Fruit fly (Drosophila melanogaster) whole organism, embryonic: ENCODE data around the gene CG16965.

Experiments
- Awh ChIP-seq: fragments of 200-800 bp; sonication (Bioruptor generic); IDR thresholded peaks from 2 replicates; pipeline ENCODE4, ENCODE4 v1.3.6; 2022; ENCODE audit warnings: missing biosample characterization, missing genetic modification characterization
- Bgb ChIP-seq: fragments of 200-800 bp; sonication (Bioruptor generic); IDR thresholded peaks from 2 replicates; pipeline ENCODE4 v1.3.6; 2022; ENCODE audit warnings: missing biosample characterization, missing genetic modification characterization; ENCODE audit not compliant: partially characterized antibody
- CG10654 ChIP-seq: fragments of 200-800 bp; sonication (Bioruptor generic); optimal IDR thresholded peaks from 2 replicates; lab custom pipeline; 2016; ENCODE audit warnings: missing biosample characterization, missing genetic modification characterization
- CG11398 ChIP-seq: fragments of 200-800 bp; sonication (Bioruptor generic); optimal IDR thresholded peaks from 2 replicates; lab custom pipeline; 2016; ENCODE audit warnings: missing biosample characterization, missing genetic modification characterization
- CG11695 ChIP-seq: fragments of 200-800 bp; sonication (Bioruptor generic); IDR thresholded peaks from 3 replicates; pipeline ENCODE4 v1.3.6; 2022; ENCODE audit warnings: missing biosample characterization, missing genetic modification characterization
- CG13624 ChIP-seq: fragments of 200-800 bp; sonication (Bioruptor generic); optimal IDR thresholded peaks from 2 replicates; lab custom pipeline; 2016; ENCODE audit warnings: missing biosample characterization, missing genetic modification characterization
- CG15073 ChIP-seq: fragments of 200-800 bp; sonication (Bioruptor generic); optimal IDR thresholded peaks from 2 replicates; lab custom pipeline; 2016; ENCODE audit warnings: missing biosample characterization, missing genetic modification characterization
- CG16863 ChIP-seq: fragments of 200-800 bp; sonication (Bioruptor generic); optimal IDR thresholded peaks from 3 replicates; lab custom pipeline; 2016; ENCODE audit warnings: missing biosample characterization, missing genetic modification characterization
- CG2116 ChIP-seq: fragments of 200-800 bp; sonication (Bioruptor generic); optimal IDR thresholded peaks from 3 replicates; lab custom pipeline; 2018; ENCODE audit warnings: missing biosample characterization, mild to moderate bottlenecking, missing genetic modification characterization
- CG6683 ChIP-seq: fragments of 200-800 bp; sonication (Bioruptor generic); optimal IDR thresholded peaks from 2 replicates; lab custom pipeline; 2017; ENCODE audit warnings: missing biosample characterization, mild to moderate bottlenecking, missing genetic modification characterization, missing genetic modification reagents
- CG7839 ChIP-seq: fragments of 200-800 bp; sonication (Bioruptor generic); optimal IDR thresholded peaks from 3 replicates; lab custom pipeline; 2018; ENCODE audit warnings: missing biosample characterization, mild to moderate bottlenecking, missing genetic modification characterization, moderate library complexity
- CG8388 ChIP-seq: fragments of 200-800 bp; sonication (Bioruptor generic); optimal IDR thresholded peaks from 2 replicates; lab custom pipeline; 2019; ENCODE audit warnings: missing biosample characterization, mild to moderate bottlenecking, missing genetic modification characterization, moderate library complexity
- CG9817 ChIP-seq: fragments of 200-800 bp; sonication (Bioruptor generic); optimal IDR thresholded peaks from 2 replicates; lab custom pipeline; 2018; ENCODE audit warnings: missing biosample characterization, mild to moderate bottlenecking, missing genetic modification characterization, moderate library complexity
- CkIIα-i1 ChIP-seq: fragments of 200-800 bp; sonication (Bioruptor generic); IDR thresholded peaks from 2 replicates; pipeline ENCODE4 v1.3.6; 2022; ENCODE audit warnings: missing biosample characterization, missing genetic modification characterization
- CrebB ChIP-seq: fragments of 200-800 bp; sonication (Bioruptor generic); optimal IDR thresholded peaks from 3 replicates; lab custom pipeline; 2018; ENCODE audit warnings: missing biosample characterization, mild to moderate bottlenecking, missing genetic modification characterization
- Dad ChIP-seq: fragments of 200-800 bp; sonication (Bioruptor generic); optimal IDR thresholded peaks from 3 replicates; lab custom pipeline; 2016; ENCODE audit warnings: missing biosample characterization, missing genetic modification characterization
- Elba2 ChIP-seq: fragments of 200-800 bp; sonication (Bioruptor generic); optimal IDR thresholded peaks from 3 replicates; lab custom pipeline; 2016; ENCODE audit warnings: missing biosample characterization, missing genetic modification characterization
- Med ChIP-seq: fragments of 200-800 bp; sonication (Bioruptor generic); peaks from one replicate; lab custom pipeline; 2016; ENCODE audit warnings: missing biosample characterization, missing genetic modification characterization, mild to moderate bottlenecking, inconsistent platforms, moderate library complexity
- Mrtf ChIP-seq: fragments of 200-800 bp; sonication (Bioruptor generic); IDR thresholded peaks from 3 replicates; pipeline ENCODE4 v1.3.6; 2022; ENCODE audit warnings: missing biosample characterization, missing genetic modification characterization
- PHDP ChIP-seq: fragments of 200-800 bp; sonication (Bioruptor generic); optimal IDR thresholded peaks from 3 replicates; lab custom pipeline; 2018; ENCODE audit warnings: missing biosample characterization, mild to moderate bottlenecking, missing genetic modification characterization, moderate library complexity
- Side ChIP-seq: fragments of 200-800 bp; sonication (Bioruptor generic); optimal IDR thresholded peaks from 2 replicates; lab custom pipeline; 2016; ENCODE audit warnings: missing biosample characterization, missing genetic modification characterization
- Spps ChIP-seq: fragments of 200-800 bp; sonication (Bioruptor generic); optimal IDR thresholded peaks from 2 replicates; lab custom pipeline; 2018; ENCODE audit warnings: missing biosample characterization, mild to moderate bottlenecking, missing genetic modification characterization
- Sry-δ ChIP-seq: fragments of 200-800 bp; sonication (Bioruptor generic); optimal IDR thresholded peaks from 2 replicates; lab custom pipeline; 2016; ENCODE audit warnings: missing biosample characterization, missing genetic modification characterization
- Trl ChIP-seq, 3 experiments: fragments of >200 bp in 2 of 3; fragments of 200-800 bp in 1 of 3; sonication (Bioruptor generic) in 1 of 3; optimal IDR thresholded peaks; 2 replicates in 1 of 3; 3 replicates in 2 of 3; lab custom pipeline; 2016 to 2017; ENCODE audit warnings: missing biosample characterization in 1 of 3, missing genetic modification characterization in 1 of 3
- Usf ChIP-seq: fragments of 200-800 bp; sonication (Bioruptor generic); optimal IDR thresholded peaks from 2 replicates; lab custom pipeline; 2017; ENCODE audit warnings: missing genotype, missing biosample characterization, missing genetic modification characterization
- amos ChIP-seq: fragments of 200-800 bp; sonication (Bioruptor generic); IDR thresholded peaks from 2 replicates; pipeline ENCODE4 v1.3.6; 2022; ENCODE audit warnings: missing biosample characterization, missing genetic modification characterization; ENCODE audit not compliant: partially characterized antibody
- aop ChIP-seq: fragments of 200-800 bp; sonication (Bioruptor generic); IDR thresholded peaks from 2 replicates; pipeline ENCODE4 v1.3.6; 2022; ENCODE audit warnings: missing biosample characterization, missing genetic modification characterization
- dysf ChIP-seq: fragments of 200-800 bp; sonication (Bioruptor generic); IDR thresholded peaks from 3 replicates; pipeline ENCODE4 v1.3.6; 2022; ENCODE audit warnings: missing biosample characterization, missing genetic modification characterization
- fd96Cb ChIP-seq: fragments of 200-800 bp; sonication (Bioruptor generic); optimal IDR thresholded peaks from 2 replicates; lab custom pipeline; 2018; ENCODE audit warnings: missing biosample characterization, mild to moderate bottlenecking, missing genetic modification characterization, moderate library complexity
- gem ChIP-seq: fragments of 200-800 bp; sonication (Bioruptor generic); optimal IDR thresholded peaks from 2 replicates; lab custom pipeline; 2019; ENCODE audit warnings: missing biosample characterization, mild to moderate bottlenecking, missing genetic modification characterization, moderate library complexity
- grau ChIP-seq: fragments of 200-800 bp; optimal IDR thresholded peaks from 3 replicates; lab custom pipeline; 2019; ENCODE audit warnings: missing biosample characterization, mild to moderate bottlenecking, missing genetic modification characterization, moderate library complexity
- gsb ChIP-seq: fragments of 200-800 bp; sonication (Bioruptor generic); IDR thresholded peaks from 2 replicates; pipeline ENCODE4 v1.3.6; 2022; ENCODE audit warnings: missing biosample characterization, missing genetic modification characterization
- h ChIP-seq: fragments of >200 bp; optimal IDR thresholded peaks from 2 replicates; lab custom pipeline; 2017
- kah ChIP-seq: fragments of 200-800 bp; sonication (Bioruptor generic); optimal IDR thresholded peaks from 2 replicates; lab custom pipeline; 2018; ENCODE audit warnings: missing biosample characterization, mild to moderate bottlenecking, missing genetic modification characterization
- kay ChIP-seq: fragments of 200-800 bp; sonication (Bioruptor generic); optimal IDR thresholded peaks from 2 replicates; lab custom pipeline; 2016; ENCODE audit warnings: missing biosample characterization, missing genetic modification characterization
- mirr ChIP-seq: fragments of 200-800 bp; sonication (Bioruptor generic); optimal IDR thresholded peaks from 3 replicates; lab custom pipeline; 2018; ENCODE audit warnings: missing biosample characterization, mild to moderate bottlenecking, missing genetic modification characterization
- nau ChIP-seq: fragments of 200-800 bp; sonication (Bioruptor generic); optimal IDR thresholded peaks from 3 replicates; lab custom pipeline; 2017; ENCODE audit warnings: missing biosample characterization, mild to moderate bottlenecking, missing genetic modification characterization, missing genetic modification reagents
- nerfin-2 ChIP-seq: fragments of 200-800 bp; sonication (Bioruptor generic); IDR thresholded peaks from 2 replicates; pipeline ENCODE4 v1.3.6; 2022; ENCODE audit warnings: missing biosample characterization, missing genetic modification characterization; ENCODE audit not compliant: partially characterized antibody
- pb ChIP-seq: fragments of 200-800 bp; sonication (Bioruptor generic); optimal IDR thresholded peaks from 3 replicates; lab custom pipeline; 2016; ENCODE audit warnings: missing biosample characterization, missing genetic modification characterization
- psq ChIP-seq: fragments of 200-800 bp; sonication (Bioruptor generic); optimal IDR thresholded peaks from 2 replicates; lab custom pipeline; 2017; ENCODE audit warnings: missing biosample characterization, missing genetic modification characterization
- scrt ChIP-seq: fragments of 200-800 bp; sonication (Bioruptor generic); optimal IDR thresholded peaks from 2 replicates; lab custom pipeline; 2018; ENCODE audit warnings: missing biosample characterization, mild to moderate bottlenecking, missing genetic modification characterization, moderate library complexity
- seq ChIP-seq: fragments of 200-800 bp; sonication (Bioruptor generic); IDR thresholded peaks from 2 replicates; pipeline ENCODE4 v1.3.6; 2022; ENCODE audit warnings: missing biosample characterization, missing genetic modification characterization
- stwl ChIP-seq: fragments of 200-800 bp; sonication (Bioruptor generic); optimal IDR thresholded peaks from 3 replicates; lab custom pipeline; 2018; ENCODE audit warnings: missing biosample characterization, mild to moderate bottlenecking, missing genetic modification characterization, moderate library complexity
- tll ChIP-seq, 2 experiments: fragments of 200-800 bp in 1 of 2; fragments of >200 bp in 1 of 2; sonication (Bioruptor generic) in 1 of 2; optimal IDR thresholded peaks; 2 replicates each; lab custom pipeline; 2017 to 2019; ENCODE audit warnings: missing biosample characterization in 2 of 2, missing genetic modification characterization in 2 of 2, mild to moderate bottlenecking in 1 of 2, moderate library complexity in 1 of 2
- ttk ChIP-seq: fragments of 200-800 bp; sonication (Bioruptor generic); IDR thresholded peaks from 2 replicates; pipeline ENCODE4 v2.1.2; 2022; ENCODE audit warnings: missing biosample characterization, missing genetic modification characterization
- usp ChIP-seq: fragments of >200 bp; optimal IDR thresholded peaks from 2 replicates; lab custom pipeline; 2017; ENCODE audit warnings: missing biosample characterization, missing genetic modification characterization
- vnd ChIP-seq: fragments of 200-800 bp; sonication (Bioruptor generic); IDR thresholded peaks from 3 replicates; pipeline ENCODE4 v1.3.6; 2022; ENCODE audit warnings: missing biosample characterization, missing genetic modification characterization; ENCODE audit not compliant: partially characterized antibody
- wdn ChIP-seq: fragments of 200-800 bp; sonication (Bioruptor generic); IDR thresholded peaks from 2 replicates; pipeline ENCODE4 v1.3.6; 2022; ENCODE audit warnings: missing biosample characterization, missing genetic modification characterization
- zf30C ChIP-seq: fragments of 200-800 bp; sonication (Bioruptor generic); optimal IDR thresholded peaks from 3 replicates; lab custom pipeline; 2018; ENCODE audit warnings: missing biosample characterization, mild to moderate bottlenecking, missing genetic modification characterization

Gene CG16965

DNA sequence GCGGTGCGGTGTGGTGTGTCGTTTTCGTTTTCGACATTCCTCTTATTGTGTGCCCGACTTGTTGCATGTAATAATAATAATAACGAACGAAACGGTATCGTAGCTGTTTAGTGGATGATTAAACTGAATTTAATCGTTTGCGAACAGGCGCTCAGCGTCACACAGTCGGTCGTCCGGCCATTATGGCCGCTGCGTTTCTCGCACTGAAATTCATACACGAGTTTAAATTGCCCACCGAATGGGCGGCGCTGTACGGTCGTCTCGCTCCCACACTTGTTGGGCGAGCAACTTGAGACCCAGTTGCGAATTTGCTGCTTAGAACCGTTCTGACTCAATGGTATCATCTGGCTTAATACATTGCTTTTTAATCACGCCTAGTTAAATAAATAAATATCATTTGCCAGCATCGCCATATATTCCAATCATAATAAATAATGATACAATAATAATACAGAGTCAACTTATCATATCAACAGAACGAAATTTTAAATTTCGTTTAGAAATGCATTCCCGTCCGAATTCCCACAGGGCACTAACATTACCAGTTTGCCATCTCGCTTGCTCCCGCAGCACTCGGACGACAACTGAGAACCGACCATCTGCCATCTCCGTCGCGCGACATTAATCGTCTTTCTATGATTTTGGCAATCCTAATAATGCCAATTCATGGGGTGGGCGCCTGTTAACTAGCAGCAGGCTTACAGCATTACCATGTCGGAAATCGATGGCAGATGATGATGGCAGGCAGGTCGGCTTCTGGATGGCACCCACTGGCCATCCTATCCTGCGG lies 29.7 kb downstream of the CG16965 start (continued):
- peak; percentile 30 for TF ChIP-seq kah (GFP tag; lab: Kevin White, UChicago)
- no peak for TF ChIP-seq wdn (GFP tag; lab: Robert Waterston, UW)
- TF ChIP-seq Awh (GFP tag; lab: Robert Waterston, UW): no peak
- peak in 1 of 2 experiments; percentile 91 for TF ChIP-seq tll (GFP tag; optimal IDR thresholded peaks at IDR 0.05; lab: Kevin White, UChicago)
- peak; percentile 81 for TF ChIP-seq nau
- no peak for TF ChIP-seq vnd (GFP tag; lab: Robert Waterston, UW)
- TF ChIP-seq Bgb: no peak
- peak; percentile 94 for TF ChIP-seq CG9817 (tag; lab: Kevin White, UChicago)
- TF ChIP-seq Dad (GFP tag; lab: Kevin White, UChicago): peak; percentile 68
- TF ChIP-seq pb (GFP tag; lab: Kevin White, UChicago): no peak
- no peak for TF ChIP-seq Sry-δ (GFP tag; lab: Kevin White, UChicago)
- peak; percentile 59 for TF ChIP-seq Med (GFP tag; lab: Kevin White, UChicago)
- TF ChIP-seq CG2116 (GFP tag; lab: Kevin White, UChicago): peak; percentile 51
- no peak for TF ChIP-seq aop (GFP tag; lab: Robert Waterston, UW)
- TF ChIP-seq CG11398 (GFP tag; lab: Kevin White, UChicago): peak; percentile 56
- no peak for TF ChIP-seq zf30C (GFP tag; lab: Kevin White, UChicago)
- no peak for TF ChIP-seq h (lab: Kevin White, UChicago)
- TF ChIP-seq Usf (GFP tag; lab: Kevin White, UChicago): peak; percentile 87
- TF ChIP-seq Mrtf (GFP tag; lab: Robert Waterston, UW): no peak
- no peak for TF ChIP-seq scrt (GFP tag; lab: Kevin White, UChicago)
- TF ChIP-seq amos (GFP tag; lab: Robert Waterston, UW): no peak
- no peak for TF ChIP-seq Elba2 (GFP tag; lab: Kevin White, UChicago)
- TF ChIP-seq seq (GFP tag; lab: Robert Waterston, UW): no peak
- peak; percentile 91 for TF ChIP-seq mirr (GFP tag; lab: Kevin White, UChicago)
- peak; percentile 96 for TF ChIP-seq gem (tag; lab: Kevin White, UChicago)
- TF ChIP-seq psq (GFP tag; lab: Kevin White, UChicago): no peak
- peak; percentile 89 for TF ChIP-seq fd96Cb (tag; lab: Kevin White, UChicago)
- no peak for TF ChIP-seq dysf (GFP tag; lab: Robert Waterston, UW)
- TF ChIP-seq gsb (GFP tag; lab: Robert Waterston, UW): no peak
- peak; percentile 93 for TF ChIP-seq PHDP (tag; lab: Kevin White, UChicago)
- peak; percentile 95 for TF ChIP-seq CG7839 (tag; lab: Kevin White, UChicago)
- no peak for TF ChIP-seq Trl (optimal IDR thresholded peaks at IDR 0.05; lab: Kevin White, UChicago)
- TF ChIP-seq Trl (GFP tag; optimal IDR thresholded peaks at IDR 0.05; lab: Kevin White, UChicago): peak; percentile 38
- peak; percentile 95 for TF ChIP-seq grau
- peak; percentile 90 for TF ChIP-seq CG10654
- TF ChIP-seq CG15073 (GFP tag; lab: Kevin White, UChicago): peak; percentile 36
- peak; percentile 83 for TF ChIP-seq CG6683
- no peak for TF ChIP-seq CkIIα-i1 (GFP tag; lab: Robert Waterston, UW)
- TF ChIP-seq usp (GFP tag; lab: Kevin White, UChicago): no peak
- TF ChIP-seq CrebB: peak; percentile 92
- TF ChIP-seq kay (GFP tag; lab: Kevin White, UChicago): peak; percentile 89
- TF ChIP-seq CG8388 (GFP tag; lab: Kevin White, UChicago): peak; percentile 80
- TF ChIP-seq stwl (tag; lab: Kevin White, UChicago): no peak
- no peak for TF ChIP-seq CG11695
- TF ChIP-seq CG16863: peak; percentile 74
- TF ChIP-seq CG13624 (GFP tag; lab: Kevin White, UChicago): peak; percentile 16
- no peak for TF ChIP-seq nerfin-2 (GFP tag; lab: Robert Waterston, UW)
- TF ChIP-seq Spps: peak; percentile 81
- TF ChIP-seq Side (GFP tag; lab: Kevin White, UChicago): peak; percentile 29
- TF ChIP-seq ttk (GFP tag; lab: Robert Waterston, UW): no peak
